Worm (Caenorhabditis elegans) whole organism, L1 larva: ENCODE results near the gene srw-135.

Experiments used
- C16A3.4 ChIP-seq: fragments of 150-350 bp; optimal IDR thresholded peaks from 2 replicates; lab custom pipeline; 2014; ENCODE audit warnings: missing biosample characterization, missing genetic modification characterization
- F16B12.6 ChIP-seq: fragments of 150-350 bp; optimal IDR thresholded peaks from 2 replicates; lab custom pipeline; 2014; ENCODE audit warnings: missing biosample characterization, missing genetic modification characterization
- alr-1 ChIP-seq: fragments of 200-800 bp; sonication (Bioruptor generic); optimal IDR thresholded peaks from 2 replicates; lab custom pipeline; 2018; ENCODE audit warnings: borderline replicate concordance, mild to moderate bottlenecking, missing genetic modification characterization, missing compliant biosample characterization
- ceh-63 ChIP-seq: fragments of 200-800 bp; sonication (Bioruptor generic); optimal IDR thresholded peaks from 2 replicates; lab custom pipeline; 2018; ENCODE audit warnings: mild to moderate bottlenecking, missing genetic modification characterization, missing compliant biosample characterization
- ceh-90 ChIP-seq: sonication (generic microtip); optimal IDR thresholded peaks from 2 replicates; lab custom pipeline; 2016; ENCODE audit warnings: missing genetic modification characterization, missing compliant biosample characterization
- dpl-1 ChIP-seq, 3 experiments: fragments of 150-350 bp in 2 of 3; sonication (generic microtip) in 1 of 3; optimal IDR thresholded peaks; 2 replicates each; lab custom pipeline; 2014 to 2017; ENCODE audit warnings: missing biosample characterization in 3 of 3, missing genetic modification characterization in 3 of 3, missing genetic modification reagents in 3 of 3
- dsc-1 ChIP-seq: sonication (generic microtip); optimal IDR thresholded peaks from 2 replicates; lab custom pipeline; 2016; ENCODE audit warnings: mild to moderate bottlenecking, missing genetic modification characterization, missing compliant biosample characterization
- efl-1 ChIP-seq, 4 experiments: fragments of 150-350 bp; optimal IDR thresholded peaks in 3 of 4; peaks in 1 of 4; 1 replicate in 1 of 4; 2 replicates in 3 of 4; lab custom pipeline; 2014; ENCODE audit warnings: missing biosample characterization in 2 of 4, missing genetic modification characterization in 2 of 4, missing genetic modification reagents in 2 of 4
- efl-3 ChIP-seq: fragments of 200-800 bp; sonication (Bioruptor generic); optimal IDR thresholded peaks from 2 replicates; lab custom pipeline; 2018; ENCODE audit warnings: mild to moderate bottlenecking, missing genetic modification characterization, missing compliant biosample characterization
- fkh-4 ChIP-seq: sonication (generic microtip); optimal IDR thresholded peaks from 2 replicates; lab custom pipeline; 2016; ENCODE audit warnings: missing compliant biosample characterization, missing genetic modification characterization, borderline replicate concordance
- fkh-8 ChIP-seq: sonication (generic microtip); optimal IDR thresholded peaks from 2 replicates; lab custom pipeline; 2016; ENCODE audit warnings: mild to moderate bottlenecking, missing genetic modification characterization, missing compliant biosample characterization
- fos-1 ChIP-seq: fragments of 150-350 bp; optimal IDR thresholded peaks from 2 replicates; lab custom pipeline; 2014; ENCODE audit warnings: missing biosample characterization, missing genetic modification characterization
- hlh-4 ChIP-seq: sonication (generic microtip); optimal IDR thresholded peaks from 2 replicates; lab custom pipeline; 2016; ENCODE audit warnings: mild to moderate bottlenecking, missing genetic modification characterization, missing compliant biosample characterization
- hpl-2 ChIP-seq: fragments of 150-350 bp; optimal IDR thresholded peaks from 2 replicates; lab custom pipeline; 2014; ENCODE audit warnings: missing biosample characterization, missing genetic modification reagents, missing genetic modification characterization
- lin-35 ChIP-seq, 2 experiments: fragments of 150-350 bp; optimal IDR thresholded peaks; 2 replicates each; lab custom pipeline; 2014; ENCODE audit warnings: missing biosample characterization in 2 of 2, missing genetic modification characterization in 2 of 2, missing genetic modification reagents in 2 of 2
- lin-39 ChIP-seq: fragments of 150-350 bp; optimal IDR thresholded peaks from 2 replicates; lab custom pipeline; 2014; ENCODE audit warnings: missing biosample characterization, missing genetic modification reagents, missing genetic modification characterization
- lsy-2 ChIP-seq, 2 experiments: fragments of 150-350 bp; optimal IDR thresholded peaks; 2 replicates each; lab custom pipeline; 2014; ENCODE audit warnings: missing biosample characterization in 2 of 2, missing genetic modification characterization in 2 of 2
- mdl-1 ChIP-seq, 2 experiments: fragments of 150-350 bp; optimal IDR thresholded peaks; 2 replicates each; lab custom pipeline; 2014 to 2017; ENCODE audit warnings: missing biosample characterization in 2 of 2, missing genetic modification characterization in 2 of 2, inconsistent platforms in 1 of 2
- mef-2 ChIP-seq: fragments of 150-350 bp; optimal IDR thresholded peaks from 2 replicates; lab custom pipeline; 2014; ENCODE audit warnings: missing biosample characterization, missing genetic modification characterization
- nhr-19 ChIP-seq: fragments of 200-800 bp; sonication (Bioruptor generic); conservative IDR thresholded peaks from 2 replicates; pipeline ENCODE4 v1.3.6; 2022; ENCODE audit warnings: missing genetic modification characterization, missing compliant biosample characterization
- nhr-20 ChIP-seq: sonication (generic microtip); optimal IDR thresholded peaks from 2 replicates; lab custom pipeline; 2016; ENCODE audit warnings: mild to moderate bottlenecking, missing genetic modification characterization, missing compliant biosample characterization
- nhr-237 ChIP-seq: fragments of 150-350 bp; optimal IDR thresholded peaks from 2 replicates; lab custom pipeline; 2014; ENCODE audit warnings: missing biosample characterization, missing genetic modification characterization
- nhr-47 ChIP-seq: sonication (generic microtip); optimal IDR thresholded peaks from 2 replicates; lab custom pipeline; 2016; ENCODE audit warnings: mild to moderate bottlenecking, missing genetic modification characterization, moderate library complexity, missing compliant biosample characterization
- pag-3 ChIP-seq: sonication (generic microtip); optimal IDR thresholded peaks from 2 replicates; lab custom pipeline; 2017; ENCODE audit warnings: missing genetic modification characterization, mild to moderate bottlenecking, missing compliant biosample characterization, antibody characterized with exemption, borderline replicate concordance; ENCODE audit not compliant: insufficient read depth
- rnt-1 ChIP-seq: sonication (generic microtip); optimal IDR thresholded peaks from 2 replicates; lab custom pipeline; 2016; ENCODE audit warnings: mild to moderate bottlenecking, missing genetic modification characterization, moderate library complexity, missing compliant biosample characterization
- snu-23 ChIP-seq: sonication (generic microtip); optimal IDR thresholded peaks from 2 replicates; lab custom pipeline; 2016; ENCODE audit warnings: missing genetic modification characterization, missing compliant biosample characterization
- sox-4 ChIP-seq: sonication (generic microtip); optimal IDR thresholded peaks from 2 replicates; lab custom pipeline; 2016; ENCODE audit warnings: missing genetic modification characterization, missing compliant biosample characterization
- swsn-7 ChIP-seq: sonication (generic microtip); optimal IDR thresholded peaks from 2 replicates; lab custom pipeline; 2016; ENCODE audit warnings: missing genetic modification characterization, missing compliant biosample characterization
- unc-98 ChIP-seq: fragments of 200-800 bp; sonication (Bioruptor generic); IDR thresholded peaks from 2 replicates; pipeline ENCODE4 v1.3.6; 2022; ENCODE audit warnings: missing genetic modification characterization, missing compliant biosample characterization
- zag-1 ChIP-seq: fragments of 150-350 bp; optimal IDR thresholded peaks from 2 replicates; lab custom pipeline; 2014; ENCODE audit warnings: missing biosample characterization, missing genetic modification characterization
- zip-4 ChIP-seq: fragments of 200-800 bp; sonication (Bioruptor generic); optimal IDR thresholded peaks from 2 replicates; lab custom pipeline; 2018; ENCODE audit warnings: mild to moderate bottlenecking, missing genetic modification characterization, moderate library complexity, missing compliant biosample characterization
- ztf-11 ChIP-seq, 2 experiments: sonication (generic microtip); optimal IDR thresholded peaks; 2 replicates each; lab custom pipeline; 2016 to 2017; ENCODE audit warnings: missing genetic modification characterization in 2 of 2, missing biosample characterization in 1 of 2, missing compliant biosample characterization in 1 of 2
- ztf-4 ChIP-seq: fragments of 150-350 bp; optimal IDR thresholded peaks from 2 replicates; lab custom pipeline; 2014; ENCODE audit warnings: missing biosample characterization, missing genetic modification characterization

Gene srw-135

ce11 chrV:3014185-3014584, 2.9 kb upstream of the srw-135 start, which contains the start of gene K12D9.1:
K12D9.1 (plus strand) TSS chrV:3014485.
- TF ChIP-seq efl-1 (optimal IDR thresholded peaks at IDR 0.05; lab: Kevin White, UChicago), result no peak
- peak in 1 of 2 experiments; percentile 18 for TF ChIP-seq efl-1 (GFP tag; optimal IDR thresholded peaks at IDR 0.05 in 1 of 2; lab: Kevin White, UChicago)
- TF ChIP-seq alr-1 (tag; lab: Kevin White, UChicago), result no peak

ce11 chrV:3010468-3010867, 826 bp downstream of the srw-135 start, which contains the start of gene srw-136:
srw-136 (minus strand) TSS chrV:3010568.
- TF ChIP-seq F16B12.6 (tag; lab: Kevin White, UChicago) (no peak), nhr-19 (GFP tag; lab: Robert Waterston, UW) (no peak), fkh-4 (tag; lab: Kevin White, UChicago) (no peak), zip-4 (GFP tag; lab: Kevin White, UChicago) (no peak), lin-35 (GFP tag; optimal IDR thresholded peaks at IDR 0.05; lab: Kevin White, UChicago) (no peak), efl-3 (no peak), zag-1 (tag; lab: Kevin White, UChicago) (no peak), hlh-4 (tag; lab: Kevin White, UChicago) (no peak), swsn-7 (tag; lab: Kevin White, UChicago) (no peak), rnt-1 (no peak), hpl-2 (GFP tag; lab: Kevin White, UChicago) (no peak), fkh-8 (tag; lab: Kevin White, UChicago) (no peak), snu-23 (no peak), ztf-4 (tag; lab: Kevin White, UChicago) (no peak), ceh-63 (GFP tag; lab: Kevin White, UChicago) (no peak), fos-1 (tag; lab: Kevin White, UChicago) (no peak), nhr-237 (tag; lab: Kevin White, UChicago) (no peak)
- TF ChIP-seq, all 84 proteins: peak for 0

- TF ChIP-seq fkh-8 (tag; lab: Kevin White, UChicago) (peak; percentile 0), pag-3 (tag; lab: Kevin White, UChicago) (no peak)
These were observed 5.3 kb downstream of the srw-135 start, which contains the start of gene srw-112 for ce11 chrV:3005964-3006363. srw-112 (minus strand) TSS chrV:3006064.

ce11 chrV:2999736-3000135, 11.6 kb downstream of the srw-135 start, which contains the start of gene srw-119:
srw-119 (minus strand) TSS chrV:2999836.
- TF ChIP-seq hpl-2 (GFP tag; lab: Kevin White, UChicago) (no peak), F16B12.6 (tag; lab: Kevin White, UChicago) (no peak), zip-4 (GFP tag; lab: Kevin White, UChicago) (no peak), dsc-1 (tag; lab: Kevin White, UChicago) (no peak), ztf-11 (tag; optimal IDR thresholded peaks at IDR 0.05; lab: Kevin White, UChicago) (no peak)

ce11 chrV:2996105-2996504, 15.2 kb downstream of the srw-135 start, which contains the start of gene srw-120:
srw-120 (minus strand) TSS chrV:2996205.
- TF ChIP-seq mef-2 (tag; lab: Kevin White, UChicago) (no peak), dpl-1 (GFP tag; optimal IDR thresholded peaks at IDR 0.05; lab: Kevin White, UChicago) (no peak), unc-98 (GFP tag; lab: Robert Waterston, UW) (no peak), mdl-1 (tag; optimal IDR thresholded peaks at IDR 0.05; lab: Kevin White, UChicago) (no peak), ceh-63 (GFP tag; lab: Kevin White, UChicago) (no peak), alr-1 (tag; lab: Kevin White, UChicago) (no peak), nhr-47 (tag; lab: Kevin White, UChicago) (no peak)

ce11 chrV:2993816-2994215, 17.5 kb downstream of the srw-135 start, which contains the start of gene srw-115:
srw-115 (minus strand) TSS chrV:2993916.
- TF ChIP-seq hlh-4 (tag; lab: Kevin White, UChicago) (no peak), dpl-1 (GFP tag; optimal IDR thresholded peaks at IDR 0.05; lab: Kevin White, UChicago) (no peak), sox-4 (tag; lab: Kevin White, UChicago) (no peak), efl-3 (no peak), lin-39 (no peak), lsy-2 (tag; optimal IDR thresholded peaks at IDR 0.05; lab: Kevin White, UChicago) (no peak), nhr-20 (tag; lab: Kevin White, UChicago) (no peak), ceh-90 (tag; lab: Kevin White, UChicago) (no peak), C16A3.4 (tag; lab: Kevin White, UChicago) (no peak)
